Worm (Caenorhabditis elegans): ENCODE measurements around the gene srd-18.

srd-18 gene

ce11 chrV:13389454-13389853 is 37.2 kb downstream of the srd-18 start:
- TF ChIP-seq flt-1 (GFP tag; IDR thresholded peaks at IDR 0.05) (no peak), ama-1 (optimal IDR thresholded peaks at IDR 0.05) (no peak), aly-1 (tag; optimal IDR thresholded peaks at IDR 0.05) (no peak), sea-1 (GFP tag; conservative IDR thresholded peaks at IDR 0.05) (no peak)

DNA sequence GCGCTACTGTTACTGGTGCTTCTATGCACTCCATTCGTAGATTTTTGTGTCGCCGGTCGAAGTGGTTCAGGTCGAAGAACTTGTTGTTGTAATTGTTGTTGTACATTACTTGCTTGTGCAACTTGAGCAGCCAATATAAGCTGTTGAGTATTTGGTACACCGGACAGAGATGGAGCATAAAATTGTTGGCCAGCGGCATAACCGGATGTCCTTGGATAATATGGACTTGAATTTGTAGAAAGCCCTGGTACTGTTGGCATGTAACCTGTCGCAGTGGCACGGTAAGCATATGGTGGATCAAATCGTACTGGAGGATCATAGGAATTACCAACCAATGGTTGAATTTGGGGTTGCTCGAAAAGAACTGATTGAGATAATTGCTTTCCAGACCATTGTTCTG is 37.7 kb downstream of the srd-18 start:
- no peak for TF ChIP-seq tra-4 (tag; optimal IDR thresholded peaks at IDR 0.05)
- TF ChIP-seq F13C5.2 (tag; optimal IDR thresholded peaks at IDR 0.05), result no peak
- no peak for TF ChIP-seq hmbx-1 (tag; optimal IDR thresholded peaks at IDR 0.05)
- no peak for TF ChIP-seq pes-1 (GFP tag; IDR thresholded peaks at IDR 0.05)
- TF ChIP-seq sea-1 (GFP tag; conservative IDR thresholded peaks at IDR 0.05), result no peak
- TF ChIP-seq hmg-4 (GFP tag; optimal IDR thresholded peaks at IDR 0.05), result no peak

ce11 chrV:13387472-13387871 is 39.2 kb downstream of the srd-18 start:
- no peak for TF ChIP-seq ama-1 (optimal IDR thresholded peaks at IDR 0.05)
- TF ChIP-seq sea-1 (GFP tag; conservative IDR thresholded peaks at IDR 0.05), result no peak
- TF ChIP-seq tra-4 (tag; optimal IDR thresholded peaks at IDR 0.05), result no peak
- no peak for TF ChIP-seq scrt-1 (GFP tag; IDR thresholded peaks at IDR 0.05)
- no peak for TF ChIP-seq pes-1 (GFP tag; IDR thresholded peaks at IDR 0.05)
- TF ChIP-seq hmbx-1 (tag; optimal IDR thresholded peaks at IDR 0.05), result no peak
- no peak for TF ChIP-seq tbx-37 (GFP tag; conservative IDR thresholded peaks at IDR 0.05)
- TF ChIP-seq hnd-1 (tag; optimal IDR thresholded peaks at IDR 0.05), result no peak

- TF ChIP-seq hmg-4 (GFP tag; optimal IDR thresholded peaks at IDR 0.05) (no peak), ceh-36 (tag; optimal IDR thresholded peaks at IDR 0.05) (no peak), tbx-11 (GFP tag; IDR thresholded peaks at IDR 0.05) (no peak), aly-1 (tag; optimal IDR thresholded peaks at IDR 0.05) (no peak), tbx-37 (GFP tag; conservative IDR thresholded peaks at IDR 0.05) (no peak), ceh-13 (GFP tag; optimal IDR thresholded peaks at IDR 0.05) (no peak), B0310.2 (tag; optimal IDR thresholded peaks at IDR 0.05) (no peak), flt-1 (GFP tag; IDR thresholded peaks at IDR 0.05) (no peak), hmbx-1 (tag; optimal IDR thresholded peaks at IDR 0.05) (no peak), scrt-1 (GFP tag; IDR thresholded peaks at IDR 0.05) (no peak), hnd-1 (tag; optimal IDR thresholded peaks at IDR 0.05) (no peak), ama-1 (optimal IDR thresholded peaks at IDR 0.05) (no peak), ets-7 (tag; optimal IDR thresholded peaks at IDR 0.05) (no peak), sea-1 (GFP tag; conservative IDR thresholded peaks at IDR 0.05) (no peak), pes-1 (GFP tag; IDR thresholded peaks at IDR 0.05) (no peak), tra-4 (tag; optimal IDR thresholded peaks at IDR 0.05) (no peak), F13C5.2 (tag; optimal IDR thresholded peaks at IDR 0.05) (no peak)
Observed at ce11 chrV:13385798-13386197, 40.9 kb downstream of the srd-18 start, which contains the start of gene gcy-34. Gene gcy-34 (minus strand): TSS chrV:13385898.

DNA sequence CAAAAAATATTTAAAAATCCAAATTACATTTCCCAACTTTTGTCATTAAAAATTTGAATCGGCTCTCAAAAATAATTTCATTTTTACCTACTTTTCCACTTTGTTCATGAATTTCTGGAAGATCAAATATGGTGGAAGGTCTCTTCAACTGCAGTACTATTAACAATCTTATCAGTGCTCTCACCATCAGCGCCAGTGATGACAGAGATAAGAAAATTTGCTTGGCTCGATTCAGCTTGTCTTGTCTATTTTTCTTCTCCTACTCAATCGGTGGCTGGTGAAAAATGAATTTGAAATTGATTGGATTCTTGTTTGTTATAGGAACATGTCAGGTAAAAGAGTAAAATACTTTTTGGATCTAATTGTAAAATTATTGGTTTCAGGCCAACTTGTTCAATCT is 45.7 kb downstream of the srd-18 start, which contains the start of gene cpz-2:
cpz-2 (plus strand) TSS at position 210 of the 400 bp plus-strand sequence.
- no peak for TF ChIP-seq scrt-1 (GFP tag; IDR thresholded peaks at IDR 0.05)
- TF ChIP-seq ama-1 (optimal IDR thresholded peaks at IDR 0.05), result no peak
- TF ChIP-seq hmg-4 (GFP tag; optimal IDR thresholded peaks at IDR 0.05), result no peak
- TF ChIP-seq tra-4 (tag; optimal IDR thresholded peaks at IDR 0.05), result no peak
- TF ChIP-seq ets-7 (tag; optimal IDR thresholded peaks at IDR 0.05), result no peak
- TF ChIP-seq ceh-13 (GFP tag; optimal IDR thresholded peaks at IDR 0.05), result no peak
- TF ChIP-seq ceh-36 (tag; optimal IDR thresholded peaks at IDR 0.05), result no peak
- TF ChIP-seq sea-1 (GFP tag; conservative IDR thresholded peaks at IDR 0.05), result no peak
- TF ChIP-seq hmbx-1 (tag; optimal IDR thresholded peaks at IDR 0.05), result no peak
- no peak for TF ChIP-seq B0310.2 (tag; optimal IDR thresholded peaks at IDR 0.05)
- no peak for TF ChIP-seq F13C5.2 (tag; optimal IDR thresholded peaks at IDR 0.05)
- no peak for TF ChIP-seq hnd-1 (tag; optimal IDR thresholded peaks at IDR 0.05)
- TF ChIP-seq aly-1 (tag; optimal IDR thresholded peaks at IDR 0.05), result no peak
- no peak for TF ChIP-seq flt-1 (GFP tag; IDR thresholded peaks at IDR 0.05)
- no peak for TF ChIP-seq tbx-11 (GFP tag; IDR thresholded peaks at IDR 0.05)
- no peak for TF ChIP-seq pes-1 (GFP tag; IDR thresholded peaks at IDR 0.05)
- TF ChIP-seq tbx-37 (GFP tag; conservative IDR thresholded peaks at IDR 0.05), result no peak

DNA sequence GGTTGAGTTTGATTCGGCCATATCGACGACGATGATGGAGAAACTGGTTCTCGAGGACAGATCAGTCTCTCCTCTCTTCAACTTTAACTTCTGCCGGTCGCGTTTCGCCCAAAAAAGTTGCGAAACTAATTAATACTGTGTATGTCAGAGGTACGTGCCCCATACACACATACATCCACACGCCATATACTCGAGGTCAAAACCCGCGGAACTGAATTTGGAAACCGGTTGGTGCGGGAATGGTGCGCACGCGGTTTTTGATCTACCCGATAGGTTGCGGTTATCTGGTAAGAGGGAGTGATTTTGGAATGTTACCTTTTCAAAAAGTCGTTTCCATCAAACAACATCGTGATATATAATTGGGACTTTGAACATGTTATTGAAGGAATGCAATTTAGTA is 46.5 kb downstream of the srd-18 start, which contains the start of gene ifbp-1:
ifbp-1 (minus strand) TSS at position 85 of the 400 bp plus-strand sequence.
- no peak for TF ChIP-seq scrt-1 (GFP tag; IDR thresholded peaks at IDR 0.05)
- no peak for TF ChIP-seq flt-1 (GFP tag; IDR thresholded peaks at IDR 0.05)
- no peak for TF ChIP-seq hmg-4 (GFP tag; optimal IDR thresholded peaks at IDR 0.05)
- TF ChIP-seq tbx-37 (GFP tag; conservative IDR thresholded peaks at IDR 0.05), result no peak
- TF ChIP-seq aly-1 (tag; optimal IDR thresholded peaks at IDR 0.05), result no peak
- no peak for TF ChIP-seq tbx-11 (GFP tag; IDR thresholded peaks at IDR 0.05)
- no peak for TF ChIP-seq ceh-36 (tag; optimal IDR thresholded peaks at IDR 0.05)
- TF ChIP-seq ama-1 (optimal IDR thresholded peaks at IDR 0.05), result no peak
- TF ChIP-seq B0310.2 (tag; optimal IDR thresholded peaks at IDR 0.05), result no peak
- no peak for TF ChIP-seq hnd-1 (tag; optimal IDR thresholded peaks at IDR 0.05)
- no peak for TF ChIP-seq ets-7 (tag; optimal IDR thresholded peaks at IDR 0.05)
- TF ChIP-seq F13C5.2 (tag; optimal IDR thresholded peaks at IDR 0.05), result no peak

DNA sequence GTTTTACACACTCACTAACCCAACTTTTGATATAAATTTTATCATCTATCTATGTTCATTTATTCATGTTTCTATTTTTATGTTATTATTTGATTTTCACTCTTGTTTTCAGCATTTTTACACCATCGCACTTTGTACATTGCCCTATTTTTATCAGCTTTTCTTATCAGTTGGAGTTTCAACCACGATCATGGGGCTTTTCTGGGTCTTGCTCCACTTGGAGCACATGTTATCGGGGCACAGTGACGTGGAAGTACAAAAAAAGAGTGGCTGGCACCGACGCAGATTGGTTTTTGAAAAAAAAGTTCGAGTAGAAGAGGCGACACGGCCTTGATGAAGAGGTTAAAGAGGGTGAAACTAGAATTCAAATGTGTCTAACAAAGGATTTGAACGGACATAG is 49.5 kb downstream of the srd-18 start:
- TF ChIP-seq pes-1 (GFP tag; IDR thresholded peaks at IDR 0.05), result no peak
- no peak for TF ChIP-seq B0310.2 (tag; optimal IDR thresholded peaks at IDR 0.05)
- no peak for TF ChIP-seq hnd-1 (tag; optimal IDR thresholded peaks at IDR 0.05)

DNA sequence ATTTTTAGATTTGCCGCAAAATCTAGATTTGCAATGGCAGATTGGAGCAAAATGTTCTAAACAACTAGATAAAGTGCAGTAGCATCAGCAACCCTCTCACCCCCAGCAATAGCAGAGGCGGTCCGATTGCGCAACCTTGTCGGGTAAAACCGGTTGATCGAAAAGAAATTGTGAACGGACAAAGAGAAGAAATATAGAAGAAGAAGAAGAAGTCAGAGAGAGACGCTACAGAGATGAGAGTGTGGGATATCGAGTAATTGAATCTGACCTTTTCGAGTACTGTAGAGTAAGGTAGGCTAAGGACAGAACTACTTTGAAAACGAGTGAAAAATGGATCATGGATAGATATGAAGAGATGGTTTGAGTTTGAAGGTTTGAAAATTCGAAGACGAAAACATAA is 50.8 kb downstream of the srd-18 start:
- TF ChIP-seq ets-7 (tag; optimal IDR thresholded peaks at IDR 0.05) (no peak), hmg-4 (GFP tag; optimal IDR thresholded peaks at IDR 0.05) (no peak), flt-1 (GFP tag; IDR thresholded peaks at IDR 0.05) (no peak), tbx-37 (GFP tag; conservative IDR thresholded peaks at IDR 0.05) (no peak), scrt-1 (GFP tag; IDR thresholded peaks at IDR 0.05) (no peak), tbx-11 (GFP tag; IDR thresholded peaks at IDR 0.05) (no peak), pes-1 (GFP tag; IDR thresholded peaks at IDR 0.05) (no peak), aly-1 (tag; optimal IDR thresholded peaks at IDR 0.05) (no peak), tra-4 (tag; optimal IDR thresholded peaks at IDR 0.05) (no peak)

All from whole organism, early embryonic.